Fruit fly (Drosophila melanogaster) whole organism, embryonic: ENCODE measurements around the gene Cht2.

Experiments
- CG10654 ChIP-seq: fragments of 200-800 bp; sonication (Bioruptor generic); optimal IDR thresholded peaks from 2 replicates; lab custom pipeline; 2016; ENCODE audit warnings: missing biosample characterization, missing genetic modification characterization
- CG13296 ChIP-seq: fragments of 200-800 bp; sonication (Bioruptor generic); optimal IDR thresholded peaks from 3 replicates; lab custom pipeline; 2018; ENCODE audit warnings: missing biosample characterization, mild to moderate bottlenecking, missing genetic modification characterization
- CG14014 ChIP-seq: fragments of 200-800 bp; sonication (Bioruptor generic); IDR thresholded peaks from 2 replicates; pipeline ENCODE4 v1.3.6; 2022; ENCODE audit warnings: missing biosample characterization, missing genetic modification characterization
- CG15011 ChIP-seq: fragments of 200-800 bp; sonication (Bioruptor generic); optimal IDR thresholded peaks from 3 replicates; lab custom pipeline; 2018; ENCODE audit warnings: missing biosample characterization, mild to moderate bottlenecking, missing genetic modification characterization
- CG15514 ChIP-seq: fragments of 200-800 bp; sonication (Bioruptor generic); optimal IDR thresholded peaks from 3 replicates; lab custom pipeline; 2017; ENCODE audit warnings: missing biosample characterization, missing genetic modification characterization, mild to moderate bottlenecking, moderate library complexity, missing genetic modification reagents
- CG17612 ChIP-seq: fragments of 200-800 bp; sonication (Bioruptor generic); IDR thresholded peaks from 2 replicates; pipeline ENCODE4 v1.3.6; 2022; ENCODE audit warnings: missing biosample characterization, missing genetic modification characterization
- CG2116 ChIP-seq: fragments of 200-800 bp; sonication (Bioruptor generic); optimal IDR thresholded peaks from 3 replicates; lab custom pipeline; 2018; ENCODE audit warnings: missing biosample characterization, mild to moderate bottlenecking, missing genetic modification characterization
- CG31441 ChIP-seq: fragments of 200-800 bp; sonication (Bioruptor generic); IDR thresholded peaks from 2 replicates; pipeline ENCODE4 v1.3.6; 2022; ENCODE audit warnings: missing biosample characterization, missing genetic modification characterization
- CG3281 ChIP-seq: fragments of 200-800 bp; sonication (Bioruptor generic); optimal IDR thresholded peaks from 3 replicates; lab custom pipeline; 2017; ENCODE audit warnings: missing biosample characterization, mild to moderate bottlenecking, missing genetic modification characterization
- CG34422 ChIP-seq: fragments of 200-800 bp; sonication (Bioruptor generic); IDR thresholded peaks from 3 replicates; pipeline ENCODE4 v1.3.6; 2022; ENCODE audit warnings: missing biosample characterization, missing genetic modification characterization
- CG4282 ChIP-seq: fragments of 200-800 bp; sonication (Bioruptor generic); optimal IDR thresholded peaks from 2 replicates; lab custom pipeline; 2016; ENCODE audit warnings: missing biosample characterization, missing genetic modification characterization
- CG6272 ChIP-seq: fragments of 200-800 bp; sonication (Bioruptor generic); IDR thresholded peaks from 2 replicates; pipeline ENCODE4 v1.3.6; 2022; ENCODE audit warnings: missing biosample characterization, missing genetic modification characterization
- D19B ChIP-seq: fragments of 200-800 bp; sonication (Bioruptor generic); optimal IDR thresholded peaks from 2 replicates; lab custom pipeline; 2017; ENCODE audit warnings: missing biosample characterization, mild to moderate bottlenecking, missing genetic modification characterization
- Dad ChIP-seq: fragments of 200-800 bp; sonication (Bioruptor generic); optimal IDR thresholded peaks from 3 replicates; lab custom pipeline; 2016; ENCODE audit warnings: missing biosample characterization, missing genetic modification characterization
- Dp ChIP-seq: fragments of 200-800 bp; sonication (Bioruptor generic); optimal IDR thresholded peaks from 2 replicates; lab custom pipeline; 2018; ENCODE audit warnings: missing biosample characterization, mild to moderate bottlenecking, missing genetic modification characterization, moderate library complexity
- Dref ChIP-seq: fragments of 200-800 bp; sonication (Bioruptor generic); IDR thresholded peaks from 2 replicates; pipeline ENCODE4 v1.3.6; 2022; ENCODE audit warnings: missing biosample characterization, missing genetic modification characterization
- E2f2 ChIP-seq: fragments of 200-800 bp; sonication (Bioruptor generic); IDR thresholded peaks from 2 replicates; pipeline ENCODE4 v1.3.6; 2022; ENCODE audit warnings: missing biosample characterization, missing genetic modification characterization
- HmgZ ChIP-seq: fragments of 200-800 bp; sonication (Bioruptor generic); optimal IDR thresholded peaks from 2 replicates; lab custom pipeline; 2018; ENCODE audit warnings: missing biosample characterization, mild to moderate bottlenecking, missing genetic modification characterization
- Jarid2 ChIP-seq: fragments of 200-800 bp; sonication (Bioruptor generic); optimal IDR thresholded peaks from 3 replicates; lab custom pipeline; 2017; ENCODE audit warnings: mild to moderate bottlenecking, missing biosample characterization, missing genetic modification reagents, missing genetic modification characterization
- Lhr ChIP-seq: fragments of 200-800 bp; sonication (Bioruptor generic); optimal IDR thresholded peaks from 3 replicates; lab custom pipeline; 2017; ENCODE audit warnings: mild to moderate bottlenecking, missing biosample characterization, missing genetic modification reagents, missing genetic modification characterization
- MESR4 ChIP-seq: fragments of 200-800 bp; sonication (Bioruptor generic); optimal IDR thresholded peaks from 2 replicates; lab custom pipeline; 2018; ENCODE audit warnings: missing biosample characterization, mild to moderate bottlenecking, missing genetic modification characterization, moderate library complexity
- Med ChIP-seq: fragments of 200-800 bp; sonication (Bioruptor generic); peaks from one replicate; lab custom pipeline; 2016; ENCODE audit warnings: missing biosample characterization, missing genetic modification characterization, mild to moderate bottlenecking, inconsistent platforms, moderate library complexity
- Sry-δ ChIP-seq: fragments of 200-800 bp; sonication (Bioruptor generic); optimal IDR thresholded peaks from 2 replicates; lab custom pipeline; 2016; ENCODE audit warnings: missing biosample characterization, missing genetic modification characterization
- amos ChIP-seq: fragments of 200-800 bp; sonication (Bioruptor generic); IDR thresholded peaks from 2 replicates; pipeline ENCODE4 v1.3.6; 2022; ENCODE audit warnings: missing biosample characterization, missing genetic modification characterization; ENCODE audit not compliant: partially characterized antibody
- ap ChIP-seq: fragments of 200-800 bp; sonication (Bioruptor generic); IDR thresholded peaks from 2 replicates; pipeline ENCODE4 v1.3.6; 2022; ENCODE audit warnings: missing biosample characterization, missing genetic modification characterization
- az2 ChIP-seq: fragments of 200-800 bp; sonication (Bioruptor generic); optimal IDR thresholded peaks from 3 replicates; lab custom pipeline; 2016; ENCODE audit warnings: missing biosample characterization, missing genetic modification characterization
- bcd ChIP-seq: fragments of 200-800 bp; sonication (Bioruptor generic); optimal IDR thresholded peaks from 2 replicates; lab custom pipeline; 2017; ENCODE audit warnings: missing biosample characterization, mild to moderate bottlenecking, missing genetic modification characterization
- cas ChIP-seq: fragments of 200-800 bp; sonication (Bioruptor generic); IDR thresholded peaks from 2 replicates; pipeline ENCODE4 v1.3.6; 2022; ENCODE audit warnings: missing biosample characterization, missing genetic modification characterization
- crp ChIP-seq, 2 experiments: fragments of 200-800 bp; sonication (Bioruptor generic); optimal IDR thresholded peaks; 2 replicates in 1 of 2; 3 replicates in 1 of 2; lab custom pipeline; 2017; ENCODE audit warnings: missing biosample characterization in 2 of 2, missing genetic modification characterization in 2 of 2, mild to moderate bottlenecking in 1 of 2, moderate library complexity in 1 of 2
- gfzf ChIP-seq: fragments of 200-800 bp; sonication (Bioruptor generic); optimal IDR thresholded peaks from 2 replicates; lab custom pipeline; 2016; ENCODE audit warnings: missing biosample characterization, mild to moderate bottlenecking, missing genetic modification characterization, moderate library complexity
- insv ChIP-seq, 2 experiments: fragments of 200-800 bp; sonication (Bioruptor generic); optimal IDR thresholded peaks; 3 replicates each; lab custom pipeline; 2016 to 2018; ENCODE audit warnings: missing biosample characterization in 2 of 2, missing genetic modification characterization in 2 of 2
- kah ChIP-seq: fragments of 200-800 bp; sonication (Bioruptor generic); optimal IDR thresholded peaks from 2 replicates; lab custom pipeline; 2018; ENCODE audit warnings: missing biosample characterization, mild to moderate bottlenecking, missing genetic modification characterization
- luna ChIP-seq: fragments of 200-800 bp; sonication (Bioruptor generic); optimal IDR thresholded peaks from 2 replicates; lab custom pipeline; 2016; ENCODE audit warnings: missing biosample characterization, missing genetic modification characterization
- nerfin-2 ChIP-seq: fragments of 200-800 bp; sonication (Bioruptor generic); IDR thresholded peaks from 2 replicates; pipeline ENCODE4 v1.3.6; 2022; ENCODE audit warnings: missing biosample characterization, missing genetic modification characterization; ENCODE audit not compliant: partially characterized antibody
- prd ChIP-seq, 3 experiments: fragments of >200 bp in 2 of 3; fragments of 200-800 bp in 1 of 3; sonication (Bioruptor generic) in 1 of 3; optimal IDR thresholded peaks in 2 of 3; IDR thresholded peaks in 1 of 3; 2 replicates in 2 of 3; 3 replicates in 1 of 3; pipeline versions ENCODE4 v1.3.6 to Lab custom; 2017 to 2022; ENCODE audit warnings: missing biosample characterization in 1 of 3, missing genetic modification characterization in 1 of 3
- scrt ChIP-seq: fragments of 200-800 bp; sonication (Bioruptor generic); optimal IDR thresholded peaks from 2 replicates; lab custom pipeline; 2018; ENCODE audit warnings: missing biosample characterization, mild to moderate bottlenecking, missing genetic modification characterization, moderate library complexity
- shn ChIP-seq: fragments of 200-800 bp; sonication (Bioruptor generic); optimal IDR thresholded peaks from 3 replicates; lab custom pipeline; 2016; ENCODE audit warnings: missing biosample characterization, missing genetic modification characterization
- sim ChIP-seq: fragments of 200-800 bp; sonication (Bioruptor generic); IDR thresholded peaks from 2 replicates; pipeline ENCODE4 v1.3.6; 2022; ENCODE audit warnings: missing biosample characterization, missing genetic modification characterization
- trem ChIP-seq: fragments of 200-800 bp; optimal IDR thresholded peaks from 3 replicates; lab custom pipeline; 2019; ENCODE audit warnings: missing biosample characterization, mild to moderate bottlenecking, missing genetic modification characterization, moderate library complexity
- unc-4 ChIP-seq: fragments of 200-800 bp; sonication (Bioruptor generic); IDR thresholded peaks from 2 replicates; pipeline ENCODE4 v1.3.6; 2022; ENCODE audit warnings: missing biosample characterization, missing genetic modification characterization; ENCODE audit not compliant: partially characterized antibody
- zfh1 ChIP-seq: fragments of 200-800 bp; sonication (Bioruptor generic); IDR thresholded peaks from 3 replicates; pipeline ENCODE4 v1.3.6; 2022; ENCODE audit warnings: missing biosample characterization, missing genetic modification characterization

The Cht2 gene

dm6 chr3L:1737898-1738322 lies 17.8 kb downstream of the Cht2 start, which contains the start of gene PIG-Wb (continued):
- TF ChIP-seq shn (GFP tag; lab: Kevin White, UChicago) (no peak), CG3281 (GFP tag; lab: Kevin White, UChicago) (peak; percentile 33), Jarid2 (GFP tag; lab: Kevin White, UChicago) (no peak), Med (GFP tag; lab: Kevin White, UChicago) (peak; percentile 45), CG13296 (GFP tag; lab: Kevin White, UChicago) (peak; percentile 54), cas (GFP tag; lab: Robert Waterston, UW) (no peak), sim (GFP tag; lab: Robert Waterston, UW) (no peak), D19B (GFP tag; lab: Kevin White, UChicago) (no peak), CG6272 (GFP tag; lab: Robert Waterston, UW) (no peak), CG14014 (GFP tag; lab: Robert Waterston, UW) (0 out of 2 replicates have a peak, but pooled peaks have one; percentile 32), CG17612 (GFP tag; lab: Robert Waterston, UW) (no peak), CG4282 (GFP tag; lab: Kevin White, UChicago) (no peak), az2 (no peak), amos (no peak), zfh1 (GFP tag; lab: Robert Waterston, UW) (no peak), unc-4 (GFP tag; lab: Robert Waterston, UW) (no peak), ap (GFP tag; lab: Robert Waterston, UW) (no peak), CG10654 (no peak), prd (optimal IDR thresholded peaks at IDR 0.05; lab: Kevin White, UChicago) (no peak), prd (GFP tag; IDR thresholded peaks at IDR 0.05; lab: Robert Waterston, UW) (no peak), insv (GFP tag; optimal IDR thresholded peaks at IDR 0.05; lab: Kevin White, UChicago) (no peak), HmgZ (tag; lab: Kevin White, UChicago) (peak; percentile 32), CG31441 (GFP tag; lab: Robert Waterston, UW) (no peak), CG34422 (GFP tag; lab: Robert Waterston, UW) (no peak), Dad (GFP tag; lab: Kevin White, UChicago) (peak; percentile 4), CG15011 (GFP tag; lab: Kevin White, UChicago) (peak; percentile 22), nerfin-2 (GFP tag; lab: Robert Waterston, UW) (no peak)

- TF ChIP-seq Sry-δ (peak; percentile 7), MESR4 (peak; percentile 1), scrt (peak; percentile 57), kah (GFP tag; lab: Kevin White, UChicago) (peak; percentile 80), crp (GFP tag; optimal IDR thresholded peaks at IDR 0.05; lab: Kevin White, UChicago) (peak in 1 of 2 experiments; percentile 28), gfzf (GFP tag; lab: Kevin White, UChicago) (peak; percentile 28), Dp (GFP tag; lab: Kevin White, UChicago) (peak; percentile 64), E2f2 (GFP tag; lab: Robert Waterston, UW) (peak; percentile 72), bcd (GFP tag; lab: Kevin White, UChicago) (no peak), Lhr (GFP tag; lab: Kevin White, UChicago) (no peak), CG15514 (GFP tag; lab: Kevin White, UChicago) (peak; percentile 0), trem (peak; percentile 34), luna (GFP tag; lab: Kevin White, UChicago) (no peak), cas (GFP tag; lab: Robert Waterston, UW) (no peak), Dref (GFP tag; lab: Robert Waterston, UW) (peak; percentile 47), CG2116 (GFP tag; lab: Kevin White, UChicago) (peak; percentile 53)
These were observed 20.1 kb downstream of the Cht2 start, which contains the start of gene Oseg4 for dm6 chr3L:1735603-1736002. Oseg4 (minus strand) TSS chr3L:1735767.
